Worm (Caenorhabditis elegans): ENCODE data around the gene atf-2.

The atf-2 gene

ce11 chrII:8743379-8744173 lies 8.2 kb upstream of the atf-2 start, which contains the start of gene mak-1 (continued):
- TF ChIP-seq daf-16 (GFP tag; optimal IDR thresholded peaks at IDR 0.05), result no peak
- peak; percentile 68 for TF ChIP-seq daf-16 (tag; optimal IDR thresholded peaks at IDR 0.05)
- TF ChIP-seq hlh-30 (tag; optimal IDR thresholded peaks at IDR 0.05; ENCODE audit: insufficient read depth), result peak; percentile 48
- 0 out of 2 replicates have a peak, but pooled peaks have one; percentile 21 for TF ChIP-seq lin-38 (GFP tag; IDR thresholded peaks at IDR 0.05)
- TF ChIP-seq tra-1 (GFP tag; IDR thresholded peaks at IDR 0.05), result 0 out of 2 replicates have a peak, but pooled peaks have one; percentile 21
- peak; percentile 23 for TF ChIP-seq nhr-11 (tag; optimal IDR thresholded peaks at IDR 0.05)
- peak; percentile 94 for TF ChIP-seq ama-1 (optimal IDR thresholded peaks at IDR 0.05)

ce11 chrII:8744555-8745448 lies 7.0 kb upstream of the atf-2 start:
- peak; percentile 62 to 68 for TF ChIP-seq mdl-1 (tag; optimal IDR thresholded peaks at IDR 0.05)
- TF ChIP-seq ama-1 (optimal IDR thresholded peaks at IDR 0.05), result peak; percentile 85
- no peak for TF ChIP-seq daf-19 (GFP tag; conservative IDR thresholded peaks at IDR 0.05)
- TF ChIP-seq zfp-2 (tag; optimal IDR thresholded peaks at IDR 0.05), result no peak
- peak; percentile 67 for TF ChIP-seq zfp-3 (GFP tag; conservative IDR thresholded peaks at IDR 0.05)
- no peak for TF ChIP-seq hmg-1.1 (GFP tag; IDR thresholded peaks at IDR 0.05)
- TF ChIP-seq ztf-7 (tag; optimal IDR thresholded peaks at IDR 0.05), result no peak
- peak; percentile 40 for TF ChIP-seq mxl-3 (GFP tag; optimal IDR thresholded peaks at IDR 0.05)
- no peak; the same call in 1 of the 2 replicates for TF ChIP-seq Y48G9A.11 (GFP tag; IDR thresholded peaks at IDR 0.05)
- no peak for TF ChIP-seq daf-12 (tag; optimal IDR thresholded peaks at IDR 0.05)
- TF ChIP-seq T20F7.1 (GFP tag; optimal IDR thresholded peaks at IDR 0.05), result peak; percentile 4
- no peak for TF ChIP-seq nhr-6 (tag; optimal IDR thresholded peaks at IDR 0.05)
- no peak for TF ChIP-seq cey-2 (tag; optimal IDR thresholded peaks at IDR 0.05; ENCODE audit: borderline replicate concordance, insufficient read depth)
- TF ChIP-seq lin-1 (GFP tag; IDR thresholded peaks at IDR 0.05), result no peak
- TF ChIP-seq F44E2.7 (GFP tag; IDR thresholded peaks at IDR 0.05), result no peak
- TF ChIP-seq pqm-1 (tag; optimal IDR thresholded peaks at IDR 0.05), result no peak
- 0 out of 4 replicates have a peak, but pooled peaks of 1 of the 2 experiments have one; percentile 3 for TF ChIP-seq madf-5 (GFP tag; IDR thresholded peaks at IDR 0.05)
- peak; percentile 26 for TF ChIP-seq hlh-30 (tag; optimal IDR thresholded peaks at IDR 0.05; ENCODE audit: insufficient read depth)
- TF ChIP-seq nhr-25 (tag; optimal IDR thresholded peaks at IDR 0.05; ENCODE audit: borderline replicate concordance, insufficient read depth), result peak; percentile 38
- no peak for TF ChIP-seq nhr-10 (tag; optimal IDR thresholded peaks at IDR 0.05)
- no peak for TF ChIP-seq unc-39 (tag; optimal IDR thresholded peaks at IDR 0.05)
- TF ChIP-seq lin-13 (GFP tag; optimal IDR thresholded peaks at IDR 0.05), result no peak
- no peak for TF ChIP-seq snpc-1.2 (GFP tag; IDR thresholded peaks at IDR 0.05)
- TF ChIP-seq dmd-6 (GFP tag; IDR thresholded peaks at IDR 0.05), result no peak
- TF ChIP-seq pha-4 (GFP tag; IDR thresholded peaks at IDR 0.05), result peak; percentile 22; the same call in 1 of the 2 replicates
- TF ChIP-seq pha-4 (tag; optimal IDR thresholded peaks at IDR 0.05), result no peak
- no peak for TF ChIP-seq ceh-20 (GFP tag; IDR thresholded peaks at IDR 0.05)
- TF ChIP-seq ceh-32 (tag; optimal IDR thresholded peaks at IDR 0.05; ENCODE audit: poor library complexity), result no peak
- TF ChIP-seq zip-2 (tag; optimal IDR thresholded peaks at IDR 0.05), result no peak
- TF ChIP-seq dmd-9 (GFP tag; IDR thresholded peaks at IDR 0.05), result no peak
- no peak for TF ChIP-seq F10B5.3 (tag; optimal IDR thresholded peaks at IDR 0.05)
- no peak for TF ChIP-seq set-16 (GFP tag; IDR thresholded peaks at IDR 0.05)
- no peak for TF ChIP-seq hlh-11 (tag; optimal IDR thresholded peaks at IDR 0.05)
- peak in 1 of 2 experiments; percentile 76 for TF ChIP-seq unc-62 (GFP tag; optimal IDR thresholded peaks at IDR 0.05 in 1 of 2)
- no peak for TF ChIP-seq unc-62 (tag; optimal IDR thresholded peaks at IDR 0.05)
- no peak for TF ChIP-seq daf-16 (GFP tag; optimal IDR thresholded peaks at IDR 0.05)
- TF ChIP-seq daf-16 (tag; optimal IDR thresholded peaks at IDR 0.05), result peak; percentile 31
- TF ChIP-seq duxl-1 (tag; optimal IDR thresholded peaks at IDR 0.05; ENCODE audit: poor library complexity), result peak; percentile 64
- TF ChIP-seq lim-7 (GFP tag; IDR thresholded peaks at IDR 0.05), result no peak
- no peak for TF ChIP-seq madf-9 (GFP tag; conservative IDR thresholded peaks at IDR 0.05)
- TF ChIP-seq ceh-28 (tag; optimal IDR thresholded peaks at IDR 0.05), result no peak
- no peak for TF ChIP-seq lir-3 (tag; optimal IDR thresholded peaks at IDR 0.05)
